Fruit fly (Drosophila melanogaster) whole organism, embryonic: Measurements from ENCODE around the gene CG13898.

Source experiments
- Abd-B ChIP-seq: fragments of 200-800 bp; sonication (Bioruptor generic); optimal IDR thresholded peaks from 2 replicates; lab custom pipeline; 2018; ENCODE audit warnings: missing biosample characterization, mild to moderate bottlenecking, missing genetic modification characterization, moderate library complexity
- CG10209 ChIP-seq: fragments of 200-800 bp; sonication (Bioruptor generic); optimal IDR thresholded peaks from 3 replicates; lab custom pipeline; 2017; ENCODE audit warnings: missing biosample characterization, mild to moderate bottlenecking, missing genetic modification characterization, missing genetic modification reagents
- CG10321 ChIP-seq: fragments of 200-800 bp; sonication (Bioruptor generic); IDR thresholded peaks from 2 replicates; pipeline ENCODE4 v1.3.6; 2022; ENCODE audit warnings: missing biosample characterization, missing genetic modification characterization
- CG12769 ChIP-seq: fragments of 200-800 bp; sonication (Bioruptor generic); optimal IDR thresholded peaks from 2 replicates; lab custom pipeline; 2019; ENCODE audit warnings: missing biosample characterization, mild to moderate bottlenecking, missing genetic modification characterization, moderate library complexity
- CG14014 ChIP-seq: fragments of 200-800 bp; sonication (Bioruptor generic); IDR thresholded peaks from 2 replicates; pipeline ENCODE4 v1.3.6; 2022; ENCODE audit warnings: missing biosample characterization, missing genetic modification characterization
- CG15696 ChIP-seq: fragments of 200-800 bp; sonication (Bioruptor generic); optimal IDR thresholded peaks from 2 replicates; lab custom pipeline; 2019; ENCODE audit warnings: missing biosample characterization, mild to moderate bottlenecking, missing genetic modification characterization, moderate library complexity
- CG1602 ChIP-seq: fragments of 200-800 bp; sonication (Bioruptor generic); optimal IDR thresholded peaks from 3 replicates; lab custom pipeline; 2016; ENCODE audit warnings: missing biosample characterization, missing genetic modification characterization
- CG16863 ChIP-seq: fragments of 200-800 bp; sonication (Bioruptor generic); optimal IDR thresholded peaks from 3 replicates; lab custom pipeline; 2016; ENCODE audit warnings: missing biosample characterization, missing genetic modification characterization
- CG17186 ChIP-seq: fragments of 200-800 bp; sonication (Bioruptor generic); optimal IDR thresholded peaks from 3 replicates; lab custom pipeline; 2017; ENCODE audit warnings: missing biosample characterization, missing genetic modification reagents, missing genetic modification characterization
- CG18476 ChIP-seq: fragments of 200-800 bp; sonication (Bioruptor generic); optimal IDR thresholded peaks from 2 replicates; lab custom pipeline; 2016; ENCODE audit warnings: missing biosample characterization, mild to moderate bottlenecking, missing genetic modification characterization
- CG2116 ChIP-seq: fragments of 200-800 bp; sonication (Bioruptor generic); optimal IDR thresholded peaks from 3 replicates; lab custom pipeline; 2018; ENCODE audit warnings: missing biosample characterization, mild to moderate bottlenecking, missing genetic modification characterization
- CG2129 ChIP-seq: fragments of 200-800 bp; sonication (Bioruptor generic); IDR thresholded peaks from 2 replicates; pipeline ENCODE4 v1.3.6; 2022; ENCODE audit warnings: missing biosample characterization, missing genetic modification characterization; ENCODE audit not compliant: partially characterized antibody
- CG2678 ChIP-seq: fragments of 200-800 bp; sonication (Bioruptor generic); optimal IDR thresholded peaks from 3 replicates; lab custom pipeline; 2019; ENCODE audit warnings: missing biosample characterization, mild to moderate bottlenecking, missing genetic modification characterization, moderate library complexity
- CG31441 ChIP-seq: fragments of 200-800 bp; sonication (Bioruptor generic); IDR thresholded peaks from 2 replicates; pipeline ENCODE4 v1.3.6; 2022; ENCODE audit warnings: missing biosample characterization, missing genetic modification characterization
- CG33213 ChIP-seq: fragments of 200-800 bp; sonication (Bioruptor generic); optimal IDR thresholded peaks from 3 replicates; lab custom pipeline; 2016; ENCODE audit warnings: missing biosample characterization, missing genetic modification characterization
- CG3726 ChIP-seq: fragments of 200-800 bp; sonication (Bioruptor generic); IDR thresholded peaks from 3 replicates; pipeline ENCODE4, ENCODE4 v1.3.6; 2022; ENCODE audit warnings: missing biosample characterization, missing genetic modification characterization
- CG4617 ChIP-seq: fragments of 200-800 bp; sonication (Bioruptor generic); optimal IDR thresholded peaks from 3 replicates; lab custom pipeline; 2016; ENCODE audit warnings: missing biosample characterization, missing genetic modification characterization, borderline replicate concordance
- CG6272 ChIP-seq: fragments of 200-800 bp; sonication (Bioruptor generic); IDR thresholded peaks from 2 replicates; pipeline ENCODE4 v1.3.6; 2022; ENCODE audit warnings: missing biosample characterization, missing genetic modification characterization
- CG6654 ChIP-seq: fragments of 200-800 bp; sonication (Bioruptor generic); optimal IDR thresholded peaks from 2 replicates; lab custom pipeline; 2017; ENCODE audit warnings: missing biosample characterization, mild to moderate bottlenecking, missing genetic modification characterization
- CG6683 ChIP-seq: fragments of 200-800 bp; sonication (Bioruptor generic); optimal IDR thresholded peaks from 2 replicates; lab custom pipeline; 2017; ENCODE audit warnings: missing biosample characterization, mild to moderate bottlenecking, missing genetic modification characterization, missing genetic modification reagents
- CG6854 ChIP-seq: fragments of 200-800 bp; sonication (Bioruptor generic); optimal IDR thresholded peaks from 3 replicates; lab custom pipeline; 2017; ENCODE audit warnings: missing biosample characterization, mild to moderate bottlenecking, missing genetic modification characterization
- CG7372 ChIP-seq: fragments of 200-800 bp; sonication (Bioruptor generic); IDR thresholded peaks from 2 replicates; pipeline ENCODE4 v1.3.6; 2022; ENCODE audit warnings: missing biosample characterization, missing genetic modification characterization
- CG7786 ChIP-seq: fragments of 200-800 bp; sonication (Bioruptor generic); optimal IDR thresholded peaks from 2 replicates; lab custom pipeline; 2016; ENCODE audit warnings: missing biosample characterization, missing genetic modification characterization
- CG8089 ChIP-seq: fragments of 200-800 bp; sonication (Bioruptor generic); optimal IDR thresholded peaks from 3 replicates; lab custom pipeline; 2016; ENCODE audit warnings: missing biosample characterization, missing genetic modification characterization
- CG9932 ChIP-seq: fragments of 200-800 bp; sonication (Bioruptor generic); IDR thresholded peaks from 2 replicates; pipeline ENCODE4 v1.3.6; 2022; ENCODE audit warnings: missing biosample characterization, missing genetic modification characterization
- Dfd ChIP-seq, 2 experiments: fragments of >200 bp; optimal IDR thresholded peaks; 2 replicates each; lab custom pipeline; 2017; ENCODE audit warnings: missing biosample characterization in 2 of 2, missing genetic modification characterization in 2 of 2
- Gug ChIP-seq: fragments of 200-800 bp; sonication (Bioruptor generic); IDR thresholded peaks from 4 replicates; pipeline ENCODE4 v1.3.6; 2022; ENCODE audit warnings: missing biosample characterization, missing genetic modification characterization
- Hmr ChIP-seq: fragments of 200-800 bp; sonication (Bioruptor generic); optimal IDR thresholded peaks from 3 replicates; lab custom pipeline; 2017; ENCODE audit warnings: mild to moderate bottlenecking, missing biosample characterization, missing genetic modification reagents, missing genetic modification characterization
- Oli ChIP-seq: fragments of 200-800 bp; sonication (Bioruptor generic); optimal IDR thresholded peaks from 2 replicates; lab custom pipeline; 2018; ENCODE audit warnings: missing biosample characterization, mild to moderate bottlenecking, missing genetic modification characterization, moderate library complexity
- Optix ChIP-seq: fragments of 200-800 bp; sonication (Bioruptor generic); IDR thresholded peaks from 3 replicates; pipeline ENCODE4 v1.3.6; 2022; ENCODE audit warnings: missing biosample characterization, missing genetic modification characterization
- Ravus ChIP-seq: fragments of 200-800 bp; sonication (Bioruptor generic); IDR thresholded peaks from 2 replicates; pipeline ENCODE4 v1.3.6; 2022; ENCODE audit warnings: missing biosample characterization, missing genetic modification characterization
- Stat92E ChIP-seq, 3 experiments: fragments of >200 bp in 2 of 3; fragments of 200-800 bp in 1 of 3; sonication (Bioruptor generic) in 1 of 3; optimal IDR thresholded peaks; 2 replicates each; lab custom pipeline; 2017 to 2019; ENCODE audit warnings: missing biosample characterization in 3 of 3, missing genetic modification characterization in 3 of 3, mild to moderate bottlenecking in 1 of 3, moderate library complexity in 1 of 3
- Usf ChIP-seq: fragments of 200-800 bp; sonication (Bioruptor generic); optimal IDR thresholded peaks from 2 replicates; lab custom pipeline; 2017; ENCODE audit warnings: missing genotype, missing biosample characterization, missing genetic modification characterization
- bbx ChIP-seq: fragments of 200-800 bp; sonication (Bioruptor generic); IDR thresholded peaks from 2 replicates; pipeline ENCODE4 v1.3.6; 2022; ENCODE audit warnings: missing biosample characterization, missing genetic modification characterization; ENCODE audit not compliant: partially characterized antibody
- chinmo ChIP-seq: fragments of 200-800 bp; sonication (Bioruptor generic); IDR thresholded peaks from 4 replicates; pipeline ENCODE4 v1.3.6; 2022; ENCODE audit warnings: missing biosample characterization, missing genetic modification characterization; ENCODE audit not compliant: partially characterized antibody
- chm ChIP-seq: fragments of 200-800 bp; sonication (Bioruptor generic); IDR thresholded peaks from 2 replicates; pipeline ENCODE4 v1.3.6; 2022; ENCODE audit warnings: missing biosample characterization, missing genetic modification characterization
- crp ChIP-seq, 2 experiments: fragments of 200-800 bp; sonication (Bioruptor generic); optimal IDR thresholded peaks; 2 replicates in 1 of 2; 3 replicates in 1 of 2; lab custom pipeline; 2017; ENCODE audit warnings: missing biosample characterization in 2 of 2, missing genetic modification characterization in 2 of 2, mild to moderate bottlenecking in 1 of 2, moderate library complexity in 1 of 2
- fru ChIP-seq: fragments of >200 bp; optimal IDR thresholded peaks from 2 replicates; lab custom pipeline; 2017
- gem ChIP-seq: fragments of 200-800 bp; sonication (Bioruptor generic); optimal IDR thresholded peaks from 2 replicates; lab custom pipeline; 2019; ENCODE audit warnings: missing biosample characterization, mild to moderate bottlenecking, missing genetic modification characterization, moderate library complexity
- inv ChIP-seq: fragments of 200-800 bp; sonication (Bioruptor generic); IDR thresholded peaks from 2 replicates; pipeline ENCODE4 v1.3.6; 2022; ENCODE audit warnings: missing biosample characterization, missing genetic modification characterization; ENCODE audit not compliant: partially characterized antibody
- kah ChIP-seq: fragments of 200-800 bp; sonication (Bioruptor generic); optimal IDR thresholded peaks from 2 replicates; lab custom pipeline; 2018; ENCODE audit warnings: missing biosample characterization, mild to moderate bottlenecking, missing genetic modification characterization
- nau ChIP-seq: fragments of 200-800 bp; sonication (Bioruptor generic); optimal IDR thresholded peaks from 3 replicates; lab custom pipeline; 2017; ENCODE audit warnings: missing biosample characterization, mild to moderate bottlenecking, missing genetic modification characterization, missing genetic modification reagents
- nom ChIP-seq: fragments of 200-800 bp; sonication (Bioruptor generic); optimal IDR thresholded peaks from 2 replicates; lab custom pipeline; 2017; ENCODE audit warnings: missing biosample characterization, missing genetic modification characterization, mild to moderate bottlenecking, moderate library complexity, missing genetic modification reagents
- pzg ChIP-seq: fragments of 200-800 bp; sonication (Bioruptor generic); optimal IDR thresholded peaks from 3 replicates; lab custom pipeline; 2018; ENCODE audit warnings: missing biosample characterization, mild to moderate bottlenecking, missing genetic modification characterization, moderate library complexity
- repo ChIP-seq: fragments of 200-800 bp; sonication (Bioruptor generic); optimal IDR thresholded peaks from 2 replicates; lab custom pipeline; 2016; ENCODE audit warnings: missing biosample characterization, missing genetic modification characterization
- tin ChIP-seq: fragments of 200-800 bp; sonication (Bioruptor generic); optimal IDR thresholded peaks from 3 replicates; lab custom pipeline; 2016; ENCODE audit warnings: missing biosample characterization, missing genetic modification characterization
- tll ChIP-seq, 2 experiments: fragments of 200-800 bp in 1 of 2; fragments of >200 bp in 1 of 2; sonication (Bioruptor generic) in 1 of 2; optimal IDR thresholded peaks; 2 replicates each; lab custom pipeline; 2017 to 2019; ENCODE audit warnings: missing biosample characterization in 2 of 2, missing genetic modification characterization in 2 of 2, mild to moderate bottlenecking in 1 of 2, moderate library complexity in 1 of 2
- twi ChIP-seq: fragments of 200-800 bp; optimal IDR thresholded peaks from 2 replicates; lab custom pipeline; 2019; ENCODE audit warnings: missing biosample characterization, mild to moderate bottlenecking, missing genetic modification characterization, moderate library complexity
- zfh1 ChIP-seq: fragments of 200-800 bp; sonication (Bioruptor generic); IDR thresholded peaks from 3 replicates; pipeline ENCODE4 v1.3.6; 2022; ENCODE audit warnings: missing biosample characterization, missing genetic modification characterization

The CG13898 gene

DNA sequence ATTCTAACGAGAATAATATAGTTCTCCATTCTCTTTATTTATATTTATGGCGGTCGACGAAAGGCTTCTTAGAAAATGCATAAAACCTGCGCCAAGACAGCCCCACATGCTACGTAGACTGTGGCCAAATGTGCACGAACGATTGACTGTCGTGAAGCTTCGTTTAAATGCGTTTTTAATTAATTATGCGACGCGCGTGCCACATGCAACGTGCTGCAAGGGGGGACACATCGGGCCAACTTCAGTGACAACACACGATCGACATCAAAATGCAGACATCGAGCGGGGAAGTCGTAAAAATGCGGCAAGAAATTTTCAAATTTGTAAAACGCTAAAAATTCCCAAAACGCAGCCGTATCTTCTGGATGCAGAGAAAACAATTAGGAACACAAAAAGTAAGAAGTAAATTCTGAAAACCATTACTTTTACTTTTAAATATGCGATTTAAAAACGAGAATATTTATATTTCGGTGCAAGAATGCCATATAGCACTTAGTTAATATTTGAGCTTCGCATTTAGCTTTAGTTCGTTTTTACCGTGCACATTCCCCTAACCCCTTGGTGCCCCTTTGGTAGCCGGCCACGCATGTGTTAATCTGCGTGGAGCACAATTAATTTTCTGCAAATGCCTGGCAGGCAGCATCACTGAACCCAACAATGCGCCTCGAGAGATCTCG lies 3.9 kb downstream of the CG13898 start (continued):
- TF ChIP-seq gem (peak; percentile 67), CG6272 (GFP tag; lab: Robert Waterston, UW) (no peak), Oli (tag; lab: Kevin White, UChicago) (no peak), twi (tag; lab: Kevin White, UChicago) (peak; percentile 37), CG7786 (GFP tag; lab: Kevin White, UChicago) (no peak), CG6683 (GFP tag; lab: Kevin White, UChicago) (no peak), nom (peak; percentile 15), tll (GFP tag; optimal IDR thresholded peaks at IDR 0.05; lab: Kevin White, UChicago) (no peak), CG6854 (GFP tag; lab: Kevin White, UChicago) (no peak), CG33213 (GFP tag; lab: Kevin White, UChicago) (no peak), tin (GFP tag; lab: Kevin White, UChicago) (no peak), chinmo (GFP tag; lab: Robert Waterston, UW) (no peak), inv (no peak), CG15696 (tag; lab: Kevin White, UChicago) (no peak), CG2129 (GFP tag; lab: Robert Waterston, UW) (no peak), Hmr (no peak), CG10209 (GFP tag; lab: Kevin White, UChicago) (peak; percentile 13), repo (GFP tag; lab: Kevin White, UChicago) (no peak), CG18476 (GFP tag; lab: Kevin White, UChicago) (no peak), CG2116 (GFP tag; lab: Kevin White, UChicago) (no peak), Dfd (GFP tag; optimal IDR thresholded peaks at IDR 0.05; lab: Kevin White, UChicago) (no peak), zfh1 (GFP tag; lab: Robert Waterston, UW) (peak; percentile 72; the same call in 2 of the 3 replicates), CG31441 (GFP tag; lab: Robert Waterston, UW) (peak; percentile 56; the same call in 1 of the 2 replicates), CG8089 (no peak), fru (no peak), Stat92E (GFP tag; optimal IDR thresholded peaks at IDR 0.05; lab: Kevin White, UChicago) (no peak), CG7372 (0 out of 2 replicates have a peak, but pooled peaks have one; percentile 15), bbx (GFP tag; lab: Robert Waterston, UW) (no peak), Usf (GFP tag; lab: Kevin White, UChicago) (no peak), Optix (GFP tag; lab: Robert Waterston, UW) (no peak), chm (GFP tag; lab: Robert Waterston, UW) (0 out of 2 replicates have a peak, but pooled peaks have one; percentile 14), CG1602 (peak; percentile 8), CG16863 (GFP tag; lab: Kevin White, UChicago) (peak; percentile 19), CG3726 (0 out of 3 replicates have a peak, but pooled peaks have one; percentile 44), kah (GFP tag; lab: Kevin White, UChicago) (no peak), nau (GFP tag; lab: Kevin White, UChicago) (no peak), crp (GFP tag; optimal IDR thresholded peaks at IDR 0.05; lab: Kevin White, UChicago) (no peak), CG6654 (no peak), CG14014 (GFP tag; lab: Robert Waterston, UW) (no peak), Gug (GFP tag; lab: Robert Waterston, UW) (no peak; the same call in 3 of the 4 replicates), CG12769 (tag; lab: Kevin White, UChicago) (no peak), CG2678 (tag; lab: Kevin White, UChicago) (peak; percentile 36), Ravus (no peak), Abd-B (no peak), pzg (GFP tag; lab: Kevin White, UChicago) (no peak), CG10321 (GFP tag; lab: Robert Waterston, UW) (no peak), CG4617 (no peak), CG17186 (GFP tag; lab: Kevin White, UChicago) (no peak), CG9932 (GFP tag; lab: Robert Waterston, UW) (no peak)
